Fruit fly (Drosophila melanogaster): ENCODE measurements around the gene D2hgdh.

D2hgdh gene

DNA sequence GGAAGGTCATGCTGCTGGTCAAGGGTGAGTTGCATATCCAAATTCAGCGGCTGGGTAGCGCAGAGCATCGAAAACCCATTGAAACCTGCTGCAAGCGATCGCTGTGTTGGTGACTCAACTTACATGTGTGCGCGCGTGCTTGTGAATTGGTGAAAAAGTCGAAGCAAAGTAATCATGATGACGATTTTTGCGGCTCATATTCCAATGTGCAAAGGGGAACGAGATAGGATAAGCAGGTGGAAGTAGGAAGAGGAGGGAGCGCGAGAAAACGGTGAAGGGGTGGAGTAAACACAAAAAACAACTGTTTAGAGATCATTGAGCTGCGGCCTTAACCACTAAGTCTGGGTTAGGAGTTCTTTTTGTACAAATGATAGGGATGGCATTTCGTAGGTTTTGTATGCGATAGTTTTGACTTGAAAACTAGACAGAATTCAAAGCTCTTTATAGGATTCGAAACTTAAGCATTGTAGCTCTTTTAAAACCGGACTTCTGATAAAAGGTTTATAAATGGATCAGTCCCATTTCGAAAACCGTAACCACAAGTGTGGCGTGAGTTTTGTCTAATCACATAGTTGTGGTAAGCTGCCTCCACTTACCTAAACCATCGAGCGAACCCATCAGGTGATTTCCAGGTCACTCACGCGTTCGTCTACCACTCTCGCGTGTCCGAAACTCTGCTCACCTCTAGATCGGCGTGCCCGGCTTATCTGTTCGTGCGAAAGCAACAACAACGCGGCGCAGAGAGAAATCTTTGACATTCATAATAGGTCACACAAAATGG, 4.6 kb downstream of the D2hgdh start (continued):
- TF ChIP-seq CG17385 (GFP tag; optimal IDR thresholded peaks at IDR 0.05) (peak; percentile 41), al (GFP tag; IDR thresholded peaks at IDR 0.05) (0 out of 2 replicates have a peak, but pooled peaks have one; percentile 33), ems (GFP tag; optimal IDR thresholded peaks at IDR 0.05) (peak; percentile 29), Dp (GFP tag; optimal IDR thresholded peaks at IDR 0.05) (no peak), Deaf1 (tag; optimal IDR thresholded peaks at IDR 0.05) (no peak), CG3838 (GFP tag; optimal IDR thresholded peaks at IDR 0.05) (no peak), CG6765 (GFP tag; optimal IDR thresholded peaks at IDR 0.05) (peak; percentile 32), Fer3 (tag; optimal IDR thresholded peaks at IDR 0.05) (peak; percentile 7), CG4360 (GFP tag; IDR thresholded peaks at IDR 0.05) (peak; percentile 83), Hey (tag; optimal IDR thresholded peaks at IDR 0.05) (no peak), Mad (GFP tag; optimal IDR thresholded peaks at IDR 0.05) (no peak), wek (GFP tag; optimal IDR thresholded peaks at IDR 0.05) (no peak), Lhr (GFP tag; optimal IDR thresholded peaks at IDR 0.05) (no peak), CG17361 (GFP tag; IDR thresholded peaks at IDR 0.05) (peak; percentile 51; the same call in 1 of the 3 replicates), Lim3 (GFP tag; IDR thresholded peaks at IDR 0.05) (no peak), E2f2 (GFP tag; IDR thresholded peaks at IDR 0.05) (peak; percentile 12; the same call in 1 of the 2 replicates), Sox102F (GFP tag; optimal IDR thresholded peaks at IDR 0.05) (peak; percentile 21), sens-2 (GFP tag; IDR thresholded peaks at IDR 0.05) (no peak), CG2199 (GFP tag; IDR thresholded peaks at IDR 0.05) (no peak), ERR (GFP tag; optimal IDR thresholded peaks at IDR 0.05) (peak; percentile 47), CG7987 (GFP tag; optimal IDR thresholded peaks at IDR 0.05) (no peak), gfzf (GFP tag; optimal IDR thresholded peaks at IDR 0.05) (peak; percentile 13), peb (GFP tag; IDR thresholded peaks at IDR 0.05) (no peak), fd96Cb (tag; optimal IDR thresholded peaks at IDR 0.05) (no peak), Nf-YC (tag; optimal IDR thresholded peaks at IDR 0.05) (peak; percentile 49), Bteb2 (GFP tag; optimal IDR thresholded peaks at IDR 0.05) (no peak), ci (GFP tag; IDR thresholded peaks at IDR 0.05) (peak; percentile 49; the same call in 1 of the 3 replicates), CG8944 (GFP tag; optimal IDR thresholded peaks at IDR 0.05) (no peak), CG11723 (GFP tag; optimal IDR thresholded peaks at IDR 0.05) (peak; percentile 25), bbx (GFP tag; IDR thresholded peaks at IDR 0.05; ENCODE audit: partially characterized antibody) (peak; percentile 62), CG12391 (tag; optimal IDR thresholded peaks at IDR 0.05) (peak; percentile 49), bigmax (GFP tag; optimal IDR thresholded peaks at IDR 0.05) (no peak), toy (GFP tag; IDR thresholded peaks at IDR 0.05) (no peak), chm (GFP tag; IDR thresholded peaks at IDR 0.05) (no peak), Stat92E (GFP tag; optimal IDR thresholded peaks at IDR 0.05) (peak in 1 of 3 experiments; percentile 3), CG3407 (GFP tag; optimal IDR thresholded peaks at IDR 0.05) (no peak), Fer2 (tag; optimal IDR thresholded peaks at IDR 0.05) (no peak), amos (GFP tag; IDR thresholded peaks at IDR 0.05; ENCODE audit: partially characterized antibody) (peak; percentile 68), CG13424 (tag; optimal IDR thresholded peaks at IDR 0.05) (peak; percentile 47), trem (tag; optimal IDR thresholded peaks at IDR 0.05) (no peak), btn (GFP tag; optimal IDR thresholded peaks at IDR 0.05) (no peak), Ssrp (tag; optimal IDR thresholded peaks at IDR 0.05) (peak; percentile 16), CG13624 (GFP tag; optimal IDR thresholded peaks at IDR 0.05) (peak; percentile 61), CG33557 (GFP tag; optimal IDR thresholded peaks at IDR 0.05) (peak; percentile 42), CG14860 (GFP tag; IDR thresholded peaks at IDR 0.05; ENCODE audit: partially characterized antibody) (peak; percentile 78), usp (GFP tag; optimal IDR thresholded peaks at IDR 0.05) (no peak), pita (GFP tag; optimal IDR thresholded peaks at IDR 0.05) (no peak), CG11560 (tag; IDR thresholded peaks at IDR 0.05) (no peak), pb (GFP tag; optimal IDR thresholded peaks at IDR 0.05) (peak; percentile 19)
